Fruit fly (Drosophila melanogaster) whole organism, embryonic: Measurements from ENCODE around the gene DCP2.
A peak's percentile ranks its signal among the peaks of the same experiment; 100 is the strongest.

ENCODE experiments used
- BEAF-32 ChIP-seq: fragments of 200-800 bp; sonication (Bioruptor generic); optimal IDR thresholded peaks from 3 replicates; lab custom pipeline; 2017; ENCODE audit warnings: missing biosample characterization, missing genetic modification characterization, mild to moderate bottlenecking, moderate library complexity, missing genetic modification reagents
- CG10543 ChIP-seq: fragments of 200-800 bp; sonication (Bioruptor generic); optimal IDR thresholded peaks from 3 replicates; lab custom pipeline; 2017; ENCODE audit warnings: missing biosample characterization, mild to moderate bottlenecking, missing genetic modification characterization, moderate library complexity
- CG1233 ChIP-seq: fragments of 200-800 bp; sonication (Bioruptor generic); optimal IDR thresholded peaks from 4 replicates; lab custom pipeline; 2018; ENCODE audit warnings: missing biosample characterization, mild to moderate bottlenecking, missing genetic modification characterization
- CG12391 ChIP-seq: fragments of 200-800 bp; sonication (Bioruptor generic); optimal IDR thresholded peaks from 3 replicates; lab custom pipeline; 2018; ENCODE audit warnings: missing biosample characterization, mild to moderate bottlenecking, missing genetic modification characterization, moderate library complexity
- CG12659 ChIP-seq: fragments of 200-800 bp; sonication (Bioruptor generic); optimal IDR thresholded peaks from 3 replicates; lab custom pipeline; 2017; ENCODE audit warnings: mild to moderate bottlenecking, missing biosample characterization, missing genetic modification reagents, missing genetic modification characterization
- CG13287 ChIP-seq: fragments of 200-800 bp; sonication (Bioruptor generic); IDR thresholded peaks from 2 replicates; pipeline ENCODE4 v1.3.6; 2022; ENCODE audit warnings: missing biosample characterization, missing genetic modification characterization; ENCODE audit not compliant: partially characterized antibody
- CG13894 ChIP-seq: fragments of 200-800 bp; sonication (Bioruptor generic); optimal IDR thresholded peaks from 3 replicates; lab custom pipeline; 2018; ENCODE audit warnings: missing biosample characterization, mild to moderate bottlenecking, missing genetic modification characterization, moderate library complexity
- CG14860 ChIP-seq: fragments of 200-800 bp; sonication (Bioruptor generic); IDR thresholded peaks from 3 replicates; pipeline ENCODE4 v1.3.6; 2022; ENCODE audit warnings: missing biosample characterization, missing genetic modification characterization; ENCODE audit not compliant: partially characterized antibody
- CG1529 ChIP-seq: fragments of 200-800 bp; sonication (Bioruptor generic); optimal IDR thresholded peaks from 3 replicates; lab custom pipeline; 2018; ENCODE audit warnings: missing biosample characterization, missing genetic modification characterization
- CG1602 ChIP-seq: fragments of 200-800 bp; sonication (Bioruptor generic); optimal IDR thresholded peaks from 3 replicates; lab custom pipeline; 2016; ENCODE audit warnings: missing biosample characterization, missing genetic modification characterization
- CG3065 ChIP-seq: fragments of 200-800 bp; sonication (Bioruptor generic); optimal IDR thresholded peaks from 2 replicates; lab custom pipeline; 2016; ENCODE audit warnings: missing biosample characterization, missing genetic modification characterization
- CG6854 ChIP-seq: fragments of 200-800 bp; sonication (Bioruptor generic); optimal IDR thresholded peaks from 3 replicates; lab custom pipeline; 2017; ENCODE audit warnings: missing biosample characterization, mild to moderate bottlenecking, missing genetic modification characterization
- CG8290 ChIP-seq, 3 experiments: fragments of 200-800 bp; sonication (Bioruptor generic); optimal IDR thresholded peaks; 2 replicates each; lab custom pipeline; 2016 to 2019; ENCODE audit warnings: missing biosample characterization in 3 of 3, missing genetic modification characterization in 3 of 3, mild to moderate bottlenecking in 2 of 3, moderate library complexity in 1 of 3
- CTCF ChIP-seq: fragments of 200-800 bp; sonication (Bioruptor generic); optimal IDR thresholded peaks from 2 replicates; lab custom pipeline; 2017; ENCODE audit warnings: missing biosample characterization, mild to moderate bottlenecking, missing genetic modification characterization, moderate library complexity
- Dek ChIP-seq: fragments of 200-800 bp; sonication (Bioruptor generic); optimal IDR thresholded peaks from 3 replicates; lab custom pipeline; 2019; ENCODE audit warnings: missing biosample characterization, mild to moderate bottlenecking, missing genetic modification characterization, moderate library complexity
- Doc2 ChIP-seq: fragments of 200-800 bp; sonication (Bioruptor generic); IDR thresholded peaks from 2 replicates; pipeline ENCODE4 v1.3.6; 2022; ENCODE audit warnings: missing biosample characterization, missing genetic modification characterization
- Fer3 ChIP-seq: fragments of 200-800 bp; sonication (Bioruptor generic); optimal IDR thresholded peaks from 2 replicates; lab custom pipeline; 2018; ENCODE audit warnings: missing biosample characterization, mild to moderate bottlenecking, missing genetic modification characterization, moderate library complexity
- GATAe ChIP-seq: fragments of 200-800 bp; sonication (Bioruptor generic); conservative IDR thresholded peaks from 2 replicates; pipeline ENCODE4 v1.3.6; 2022; ENCODE audit warnings: missing biosample characterization, missing genetic modification characterization
- HLH4C ChIP-seq: fragments of 200-800 bp; sonication (Bioruptor generic); IDR thresholded peaks from 3 replicates; pipeline ENCODE4 v1.3.6; 2022; ENCODE audit warnings: missing biosample characterization, missing genetic modification characterization; ENCODE audit not compliant: partially characterized antibody
- Hr39 ChIP-seq: fragments of >200 bp; optimal IDR thresholded peaks from 2 replicates; lab custom pipeline; 2017
- MTF-1 ChIP-seq: fragments of 200-800 bp; sonication (Bioruptor generic); optimal IDR thresholded peaks from 2 replicates; lab custom pipeline; 2018; ENCODE audit warnings: missing biosample characterization, mild to moderate bottlenecking, missing genetic modification characterization, borderline replicate concordance
- Med ChIP-seq: fragments of 200-800 bp; sonication (Bioruptor generic); peaks from one replicate; lab custom pipeline; 2016; ENCODE audit warnings: missing biosample characterization, missing genetic modification characterization, mild to moderate bottlenecking, inconsistent platforms, moderate library complexity
- Meics ChIP-seq: fragments of 200-800 bp; sonication (Bioruptor generic); optimal IDR thresholded peaks from 2 replicates; lab custom pipeline; 2017; ENCODE audit warnings: missing biosample characterization, mild to moderate bottlenecking, missing genetic modification characterization
- Scr ChIP-seq: fragments of 200-800 bp; sonication (Bioruptor generic); IDR thresholded peaks from 2 replicates; pipeline ENCODE4 v1.3.6; 2022; ENCODE audit warnings: missing biosample characterization, missing genetic modification characterization; ENCODE audit not compliant: partially characterized antibody
- Usf ChIP-seq: fragments of 200-800 bp; sonication (Bioruptor generic); optimal IDR thresholded peaks from 2 replicates; lab custom pipeline; 2017; ENCODE audit warnings: missing genotype, missing biosample characterization, missing genetic modification characterization
- bigmax ChIP-seq: fragments of 200-800 bp; sonication (Bioruptor generic); optimal IDR thresholded peaks from 2 replicates; lab custom pipeline; 2018; ENCODE audit warnings: missing biosample characterization, mild to moderate bottlenecking, missing genetic modification characterization
- disco-r ChIP-seq: fragments of 200-800 bp; sonication (Bioruptor generic); optimal IDR thresholded peaks from 2 replicates; lab custom pipeline; 2016; ENCODE audit warnings: missing biosample characterization, missing genetic modification characterization
- exex ChIP-seq: fragments of 200-800 bp; sonication (Bioruptor generic); optimal IDR thresholded peaks from 4 replicates; lab custom pipeline; 2018; ENCODE audit warnings: missing biosample characterization, mild to moderate bottlenecking, missing genetic modification characterization, moderate library complexity
- gcm2 ChIP-seq: fragments of 200-800 bp; sonication (Bioruptor generic); optimal IDR thresholded peaks from 2 replicates; lab custom pipeline; 2016; ENCODE audit warnings: missing biosample characterization, missing genetic modification characterization
- grau ChIP-seq: fragments of 200-800 bp; optimal IDR thresholded peaks from 3 replicates; lab custom pipeline; 2019; ENCODE audit warnings: missing biosample characterization, mild to moderate bottlenecking, missing genetic modification characterization, moderate library complexity
- ind ChIP-seq: fragments of 200-800 bp; sonication (Bioruptor generic); optimal IDR thresholded peaks from 3 replicates; lab custom pipeline; 2016; ENCODE audit warnings: missing biosample characterization, missing genetic modification characterization
- kah ChIP-seq: fragments of 200-800 bp; sonication (Bioruptor generic); optimal IDR thresholded peaks from 2 replicates; lab custom pipeline; 2018; ENCODE audit warnings: missing biosample characterization, mild to moderate bottlenecking, missing genetic modification characterization
- lola ChIP-seq, 3 experiments: fragments of >200 bp in 2 of 3; fragments of 200-800 bp in 1 of 3; sonication (Bioruptor generic) in 1 of 3; optimal IDR thresholded peaks; 2 replicates each; lab custom pipeline; 2017 to 2019; ENCODE audit warnings: missing biosample characterization in 3 of 3, missing genetic modification characterization in 3 of 3, mild to moderate bottlenecking in 1 of 3, moderate library complexity in 1 of 3
- odd ChIP-seq: fragments of 200-800 bp; sonication (Bioruptor generic); optimal IDR thresholded peaks from 2 replicates; lab custom pipeline; 2017; ENCODE audit warnings: missing biosample characterization, mild to moderate bottlenecking, missing genetic modification characterization
- sens ChIP-seq: fragments of 200-800 bp; sonication (Bioruptor generic); peaks from one replicate; lab custom pipeline; 2016; ENCODE audit warnings: missing biosample characterization, missing genetic modification characterization
- shn ChIP-seq: fragments of 200-800 bp; sonication (Bioruptor generic); optimal IDR thresholded peaks from 3 replicates; lab custom pipeline; 2016; ENCODE audit warnings: missing biosample characterization, missing genetic modification characterization
- sim ChIP-seq: fragments of 200-800 bp; sonication (Bioruptor generic); IDR thresholded peaks from 2 replicates; pipeline ENCODE4 v1.3.6; 2022; ENCODE audit warnings: missing biosample characterization, missing genetic modification characterization
- unc-4 ChIP-seq: fragments of 200-800 bp; sonication (Bioruptor generic); IDR thresholded peaks from 2 replicates; pipeline ENCODE4 v1.3.6; 2022; ENCODE audit warnings: missing biosample characterization, missing genetic modification characterization; ENCODE audit not compliant: partially characterized antibody
- vfl ChIP-seq: fragments of 200-800 bp; sonication (Bioruptor generic); optimal IDR thresholded peaks from 2 replicates; lab custom pipeline; 2016; ENCODE audit warnings: missing biosample characterization, missing genetic modification characterization
- vvl ChIP-seq: fragments of 200-800 bp; sonication (Bioruptor generic); IDR thresholded peaks from 2 replicates; pipeline ENCODE4 v1.3.6; 2022; ENCODE audit warnings: missing biosample characterization, missing genetic modification characterization

The DCP2 gene

dm6 chr3L:15813988-15814387 is 12.2 kb downstream of the DCP2 start (continued):
- peak; percentile 73 for TF ChIP-seq CG10543 (GFP tag; lab: Kevin White, UChicago)
- TF ChIP-seq odd (GFP tag; lab: Kevin White, UChicago): peak; percentile 36
- TF ChIP-seq CTCF (GFP tag; lab: Kevin White, UChicago): peak; percentile 16
- no peak for TF ChIP-seq vfl (GFP tag; lab: Kevin White, UChicago)
- TF ChIP-seq disco-r: no peak
- peak; percentile 67 for TF ChIP-seq CG6854
- peak; percentile 4 for TF ChIP-seq MTF-1 (GFP tag; lab: Kevin White, UChicago)
- TF ChIP-seq grau (tag; lab: Kevin White, UChicago): peak; percentile 8
- no peak for TF ChIP-seq gcm2 (GFP tag; lab: Kevin White, UChicago)
- no peak for TF ChIP-seq bigmax (GFP tag; lab: Kevin White, UChicago)
- TF ChIP-seq kah (GFP tag; lab: Kevin White, UChicago): no peak
- TF ChIP-seq sens (GFP tag; lab: Kevin White, UChicago): no peak
- TF ChIP-seq Fer3 (tag; lab: Kevin White, UChicago): peak; percentile 53
- no peak for TF ChIP-seq CG8290 (GFP tag; optimal IDR thresholded peaks at IDR 0.05; lab: Kevin White, UChicago)
- peak in 1 of 2 experiments; percentile 52 for TF ChIP-seq CG8290 (tag; optimal IDR thresholded peaks at IDR 0.05; lab: Kevin White, UChicago)
- TF ChIP-seq CG13894 (tag; lab: Kevin White, UChicago): peak; percentile 56
- peak; percentile 27 for TF ChIP-seq CG12659 (GFP tag; lab: Kevin White, UChicago)
- TF ChIP-seq exex (tag; lab: Kevin White, UChicago): peak; percentile 81
- TF ChIP-seq ind (GFP tag; lab: Kevin White, UChicago): no peak
- TF ChIP-seq CG1233 (GFP tag; lab: Kevin White, UChicago): peak; percentile 37

- no peak for TF ChIP-seq CG1529 (GFP tag; lab: Kevin White, UChicago)
- TF ChIP-seq Hr39 (lab: Kevin White, UChicago): no peak
- peak in 1 of 3 experiments; percentile 39 for TF ChIP-seq lola (GFP tag; optimal IDR thresholded peaks at IDR 0.05; lab: Kevin White, UChicago)
- TF ChIP-seq unc-4 (GFP tag; lab: Robert Waterston, UW): peak; percentile 27; the same call in 1 of the 2 replicates
- no peak for TF ChIP-seq CG12391
- 0 out of 3 replicates have a peak, but pooled peaks have one; percentile 24 for TF ChIP-seq HLH4C
- TF ChIP-seq shn (GFP tag; lab: Kevin White, UChicago): no peak
- TF ChIP-seq sens (GFP tag; lab: Kevin White, UChicago): peak; percentile 62
- no peak for TF ChIP-seq Doc2
- no peak for TF ChIP-seq vvl (GFP tag; lab: Robert Waterston, UW)
- TF ChIP-seq Meics (GFP tag; lab: Kevin White, UChicago): no peak
- TF ChIP-seq Usf: no peak
- no peak for TF ChIP-seq GATAe (GFP tag; lab: Robert Waterston, UW)
- TF ChIP-seq BEAF-32 (GFP tag; lab: Kevin White, UChicago): peak; percentile 33
- peak; percentile 32; the same call in 1 of the 2 replicates for TF ChIP-seq CG13287 (GFP tag; lab: Robert Waterston, UW)
- TF ChIP-seq CG1602 (GFP tag; lab: Kevin White, UChicago): no peak
- TF ChIP-seq CG3065: no peak
- no peak for TF ChIP-seq Dek
- TF ChIP-seq Scr (GFP tag; lab: Robert Waterston, UW): peak; percentile 43
Measured at dm6 chr3L:15809768-15810167, 16.5 kb downstream of the DCP2 start.

DNA sequence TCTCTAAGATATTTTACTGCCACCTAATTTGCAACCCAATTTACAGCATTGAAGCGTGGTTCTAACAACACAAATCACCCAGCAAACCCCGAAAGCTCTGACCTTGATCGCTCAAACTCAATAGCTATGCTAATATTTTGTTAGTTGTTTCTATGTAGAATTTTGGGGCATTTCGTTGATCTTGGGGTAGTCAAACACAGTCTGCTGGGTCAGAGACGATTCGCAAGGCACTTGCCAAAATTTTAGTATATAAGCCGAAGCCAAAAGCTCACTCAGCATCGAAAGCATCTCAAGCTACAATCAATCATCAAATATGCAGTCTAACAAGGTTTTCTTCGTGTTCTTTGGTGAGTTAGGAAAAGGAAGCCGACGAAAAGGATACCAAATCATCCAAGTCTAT is 17.0 kb downstream of the DCP2 start, which contains the start of gene CG13445:
CG13445 (plus strand) TSS at position 301 of the 400 bp plus-strand sequence.
- TF ChIP-seq CG14860 (GFP tag; lab: Robert Waterston, UW): no peak
- 0 out of 2 replicates have a peak, but pooled peaks have one; percentile 3 for TF ChIP-seq sim
- TF ChIP-seq Med: peak; percentile 57
